Fruit fly (Drosophila melanogaster) whole organism, prepupa: Measurements from ENCODE around the gene mRpS33.
A peak's percentile ranks its signal among the peaks of the same experiment; 100 is the strongest.

Source experiments
- CG11902 ChIP-seq: fragments of 200-800 bp; sonication (Bioruptor generic); optimal IDR thresholded peaks from 3 replicates; lab custom pipeline; 2016; ENCODE audit warnings: missing biosample characterization, missing genetic modification characterization
- CG16779 ChIP-seq: fragments of 200-800 bp; sonication (Bioruptor generic); optimal IDR thresholded peaks from 3 replicates; lab custom pipeline; 2017; ENCODE audit warnings: missing biosample characterization, mild to moderate bottlenecking, missing genetic modification characterization
- CG31627 ChIP-seq: fragments of 200-800 bp; sonication (Bioruptor generic); optimal IDR thresholded peaks from 3 replicates; lab custom pipeline; 2016; ENCODE audit warnings: missing biosample characterization, missing genetic modification characterization
- CG7368 ChIP-seq: fragments of 200-800 bp; sonication (Bioruptor generic); optimal IDR thresholded peaks from 3 replicates; lab custom pipeline; 2016; ENCODE audit warnings: missing biosample characterization, missing genetic modification characterization
- CG8319 ChIP-seq: fragments of 200-800 bp; sonication (Bioruptor generic); optimal IDR thresholded peaks from 3 replicates; lab custom pipeline; 2016; ENCODE audit warnings: missing biosample characterization, missing genetic modification characterization
- Gug ChIP-seq: fragments of 200-800 bp; sonication (Bioruptor generic); IDR thresholded peaks from 2 replicates; pipeline ENCODE4 v1.3.6; 2022; ENCODE audit warnings: missing biosample characterization, missing genetic modification characterization

DNA sequence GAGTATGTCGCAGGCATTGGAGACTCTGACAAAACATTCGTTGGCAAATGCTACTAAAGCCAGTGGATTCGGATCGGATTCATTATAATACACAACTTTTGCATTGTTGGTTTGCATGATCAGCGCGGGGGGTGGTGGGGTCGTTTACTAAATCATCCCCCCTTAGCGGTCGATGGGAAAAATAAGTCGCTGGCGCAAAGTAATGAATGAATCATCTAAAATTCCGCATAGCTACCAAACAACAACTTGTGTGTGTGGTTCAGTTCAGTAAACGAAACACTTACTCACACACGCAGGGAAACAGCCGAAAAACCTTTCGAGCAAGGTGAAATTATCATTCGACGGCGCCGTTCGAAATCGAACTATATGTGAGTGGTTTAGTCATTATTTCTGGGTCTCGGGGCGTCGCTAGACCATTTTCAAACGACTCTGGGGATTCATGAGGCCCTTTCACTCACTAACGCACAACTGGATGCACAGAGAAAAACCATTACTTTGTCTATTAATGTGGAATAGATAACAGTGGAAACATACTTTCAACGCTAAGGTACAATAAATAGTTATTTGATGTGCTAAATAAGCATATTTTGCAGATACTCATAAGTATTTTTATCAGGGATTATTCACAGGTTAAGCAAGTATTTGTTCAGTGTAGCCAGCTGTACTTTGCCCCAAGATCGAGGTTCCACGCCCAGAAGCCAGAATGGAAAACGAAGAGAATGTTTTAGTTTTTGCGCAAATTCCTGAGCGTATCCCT lies 12.2 kb upstream of the mRpS33 start:
- TF ChIP-seq CG11902 = no peak
- no peak for TF ChIP-seq CG7368 (GFP tag; lab: Kevin White, UChicago)
- TF ChIP-seq CG8319 (GFP tag; lab: Kevin White, UChicago) = no peak
- peak; percentile 68 for TF ChIP-seq CG16779 (tag; lab: Kevin White, UChicago)
- peak; percentile 92 for TF ChIP-seq Gug
- no peak for TF ChIP-seq CG31627
